Worm (Caenorhabditis elegans) whole organism, L3 larva: ENCODE results near the gene F11C1.7.

Source experiments
- R02D3.7 ChIP-seq: fragments of 150-350 bp; optimal IDR thresholded peaks from 2 replicates; lab custom pipeline; 2014; ENCODE audit warnings: missing biosample characterization, missing genetic modification characterization
- ZK546.5 ChIP-seq: sonication (generic microtip); optimal IDR thresholded peaks from 2 replicates; lab custom pipeline; 2017; ENCODE audit warnings: missing biosample characterization, missing genetic modification characterization
- aly-2 ChIP-seq: fragments of 150-350 bp; optimal IDR thresholded peaks from 2 replicates; lab custom pipeline; 2014; ENCODE audit warnings: missing biosample characterization, missing genetic modification characterization
- ama-1 ChIP-seq: fragments of 150-350 bp; optimal IDR thresholded peaks from 2 replicates; lab custom pipeline; 2018
- ceh-82 ChIP-seq: fragments of 150-350 bp; optimal IDR thresholded peaks from 2 replicates; lab custom pipeline; 2014; ENCODE audit warnings: missing biosample characterization, missing genetic modification characterization
- egl-27 ChIP-seq: sonication (generic microtip); optimal IDR thresholded peaks from 4 replicates; lab custom pipeline; 2017; ENCODE audit warnings: missing biosample characterization, missing genetic modification reagents, missing genetic modification characterization
- egl-5 ChIP-seq: fragments of 150-350 bp; optimal IDR thresholded peaks from 2 replicates; lab custom pipeline; 2017; ENCODE audit warnings: missing biosample characterization, missing genetic modification reagents, missing genetic modification characterization, inconsistent platforms
- elt-1 ChIP-seq: fragments of 150-350 bp; optimal IDR thresholded peaks from 2 replicates; lab custom pipeline; 2014; ENCODE audit warnings: missing biosample characterization, missing genetic modification characterization
- elt-2 ChIP-seq: sonication (generic microtip); optimal IDR thresholded peaks from 2 replicates; lab custom pipeline; 2016; ENCODE audit warnings: missing genetic modification reagents, mild to moderate bottlenecking, missing genetic modification characterization, missing compliant biosample characterization
- elt-3 ChIP-seq, 3 experiments: fragments of 150-350 bp in 1 of 3; sonication (generic microtip) in 2 of 3; optimal IDR thresholded peaks; 2 replicates in 2 of 3; 4 replicates in 1 of 3; lab custom pipeline; 2014 to 2017; ENCODE audit warnings: missing biosample characterization in 3 of 3, missing genetic modification characterization in 3 of 3
- fkh-10 ChIP-seq: sonication (generic microtip); optimal IDR thresholded peaks from 2 replicates; lab custom pipeline; 2017; ENCODE audit warnings: missing biosample characterization, missing genetic modification reagents, missing genetic modification characterization
- fkh-2 ChIP-seq: fragments of 150-350 bp; optimal IDR thresholded peaks from 2 replicates; lab custom pipeline; 2014; ENCODE audit warnings: missing biosample characterization, missing genetic modification reagents, missing genetic modification characterization
- fos-1 ChIP-seq: fragments of 150-350 bp; optimal IDR thresholded peaks from 2 replicates; lab custom pipeline; 2014; ENCODE audit warnings: missing biosample characterization, missing genetic modification characterization
- hmg-11 ChIP-seq: sonication (generic microtip); optimal IDR thresholded peaks from 2 replicates; lab custom pipeline; 2016; ENCODE audit warnings: missing genetic modification characterization, missing compliant biosample characterization
- jun-1 ChIP-seq: fragments of 150-350 bp; optimal IDR thresholded peaks from 2 replicates; lab custom pipeline; 2014; ENCODE audit warnings: missing biosample characterization, missing genetic modification reagents, missing genetic modification characterization
- lin-39 ChIP-seq: fragments of 150-350 bp; optimal IDR thresholded peaks from 2 replicates; lab custom pipeline; 2018; ENCODE audit warnings: missing biosample characterization, missing genetic modification reagents, missing genetic modification characterization
- lsy-12 ChIP-seq: sonication (generic microtip); optimal IDR thresholded peaks from 2 replicates; lab custom pipeline; 2016; ENCODE audit warnings: mild to moderate bottlenecking, missing genetic modification characterization, missing compliant biosample characterization
- mdl-1 ChIP-seq: fragments of 150-350 bp; optimal IDR thresholded peaks from 2 replicates; lab custom pipeline; 2014; ENCODE audit warnings: missing biosample characterization, missing genetic modification characterization
- nfya-1 ChIP-seq: sonication (generic microtip); optimal IDR thresholded peaks from 2 replicates; lab custom pipeline; 2017; ENCODE audit warnings: missing genetic modification characterization, mild to moderate bottlenecking, missing compliant biosample characterization, antibody characterized with exemption, moderate library complexity; ENCODE audit not compliant: insufficient read depth
- nhr-11 ChIP-seq: fragments of 150-350 bp; optimal IDR thresholded peaks from 2 replicates; lab custom pipeline; 2014; ENCODE audit warnings: missing biosample characterization, missing genetic modification characterization
- nhr-23 ChIP-seq: fragments of 150-350 bp; optimal IDR thresholded peaks from 2 replicates; lab custom pipeline; 2014; ENCODE audit warnings: missing biosample characterization, missing genetic modification reagents, missing genetic modification characterization
- nhr-25 ChIP-seq: sonication (generic microtip); optimal IDR thresholded peaks from 2 replicates; lab custom pipeline; 2017; ENCODE audit warnings: missing biosample characterization, missing genetic modification characterization
- nhr-43 ChIP-seq: sonication (generic microtip); optimal IDR thresholded peaks from 2 replicates; lab custom pipeline; 2016; ENCODE audit warnings: mild to moderate bottlenecking, missing genetic modification characterization, missing compliant biosample characterization; ENCODE audit not compliant: poor library complexity, severe bottlenecking
- nhr-67 ChIP-seq: fragments of 150-350 bp; optimal IDR thresholded peaks from 2 replicates; lab custom pipeline; 2014; ENCODE audit warnings: missing biosample characterization, missing genetic modification characterization
- nhr-77 ChIP-seq: fragments of 150-350 bp; optimal IDR thresholded peaks from 2 replicates; lab custom pipeline; 2014; ENCODE audit warnings: missing biosample characterization, missing genetic modification characterization
- pha-4 ChIP-seq: fragments of 150-350 bp; optimal IDR thresholded peaks from 2 replicates; lab custom pipeline; 2014; ENCODE audit warnings: missing biosample characterization, missing genetic modification reagents, missing genetic modification characterization
- pqm-1 ChIP-seq: fragments of 150-350 bp; optimal IDR thresholded peaks from 2 replicates; lab custom pipeline; 2017; ENCODE audit warnings: missing biosample characterization, missing genetic modification characterization, inconsistent platforms
- sea-2 ChIP-seq: fragments of 150-350 bp; sonication (generic microtip); optimal IDR thresholded peaks from 4 replicates; lab custom pipeline; 2014; ENCODE audit warnings: missing biosample characterization, missing genetic modification reagents, missing genetic modification characterization
- skn-1 ChIP-seq: fragments of 150-350 bp; optimal IDR thresholded peaks from 2 replicates; lab custom pipeline; 2014; ENCODE audit warnings: missing biosample characterization, missing genetic modification characterization
- snpc-4 ChIP-seq: fragments of 150-350 bp; optimal IDR thresholded peaks from 2 replicates; lab custom pipeline; 2014; ENCODE audit warnings: missing biosample characterization, missing genetic modification characterization
- tbx-2 ChIP-seq: sonication (generic microtip); optimal IDR thresholded peaks from 2 replicates; lab custom pipeline; 2016; ENCODE audit warnings: mild to moderate bottlenecking, missing genetic modification characterization, missing compliant biosample characterization
- unc-62 ChIP-seq: fragments of 150-350 bp; sonication (generic microtip); optimal IDR thresholded peaks from 4 replicates; lab custom pipeline; 2014; ENCODE audit warnings: missing biosample characterization, missing genetic modification reagents, missing genetic modification characterization
- zag-1 ChIP-seq: fragments of 150-350 bp; optimal IDR thresholded peaks from 2 replicates; lab custom pipeline; 2014; ENCODE audit warnings: missing biosample characterization, missing genetic modification characterization
- ztf-11 ChIP-seq: fragments of 150-350 bp; optimal IDR thresholded peaks from 2 replicates; lab custom pipeline; 2014; ENCODE audit warnings: missing biosample characterization, missing genetic modification characterization

Gene F11C1.7

DNA sequence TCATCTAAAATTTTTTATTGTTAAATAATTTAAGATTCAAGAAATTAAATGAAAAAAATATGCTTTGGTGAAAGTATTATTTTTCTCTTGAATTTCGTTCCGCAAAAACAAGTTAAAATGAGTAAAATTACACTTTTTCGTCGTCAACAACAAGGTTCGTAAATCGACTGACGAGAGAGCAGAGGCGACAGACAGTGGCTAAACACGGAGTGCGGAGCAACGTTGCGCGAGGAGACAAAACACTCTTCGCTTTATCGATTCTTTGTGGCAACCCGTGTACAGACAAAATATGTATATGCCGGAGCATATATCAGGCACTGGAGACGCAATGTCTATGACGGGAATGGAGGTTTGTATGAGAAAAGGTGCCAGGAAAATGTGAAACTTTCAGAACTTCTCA is at the start of gene F11C1.7:
Gene F11C1.7, plus strand, starts transcription at position 140 of the 400 bp plus-strand sequence.
- TF ChIP-seq pqm-1 (tag; lab: Kevin White, UChicago) (peak; percentile 9), unc-62 (GFP tag; lab: Kevin White, UChicago) (no peak), R02D3.7 (tag; lab: Kevin White, UChicago) (no peak), nfya-1 (tag; lab: Kevin White, UChicago) (peak; percentile 46), snpc-4 (tag; lab: Kevin White, UChicago) (no peak), egl-27 (tag; lab: Kevin White, UChicago) (no peak), egl-5 (tag; lab: Kevin White, UChicago) (peak; percentile 26), jun-1 (no peak), fkh-2 (no peak), zag-1 (tag; lab: Kevin White, UChicago) (no peak), elt-3 (tag; optimal IDR thresholded peaks at IDR 0.05; lab: Kevin White, UChicago) (no peak), ZK546.5 (tag; lab: Kevin White, UChicago) (no peak), pha-4 (tag; lab: Kevin White, UChicago) (peak; percentile 50), nhr-43 (tag; lab: Kevin White, UChicago) (no peak), lsy-12 (tag; lab: Kevin White, UChicago) (no peak), lin-39 (tag; lab: Kevin White, UChicago) (peak; percentile 15)

DNA sequence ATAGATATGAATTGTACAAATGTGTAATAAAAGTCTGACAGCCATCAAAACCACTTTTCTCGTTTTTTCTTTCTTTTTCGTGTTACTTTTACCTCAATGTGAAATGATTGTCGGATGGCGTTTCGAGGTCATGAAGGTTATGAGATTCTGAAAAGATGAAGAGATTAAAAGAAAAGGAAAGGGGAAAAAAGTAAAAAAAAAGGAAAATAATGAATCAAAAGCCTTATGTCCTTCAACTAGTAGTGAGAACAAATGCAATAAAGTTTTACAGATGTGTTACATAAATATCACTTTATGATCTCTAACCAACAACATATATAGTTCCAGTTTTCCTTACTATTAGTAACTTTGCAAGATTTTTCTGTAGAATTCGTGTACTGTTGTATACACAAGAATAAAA is 48.3 kb upstream of the F11C1.7 start, which contains the start of gene gmap-3:
Gene gmap-3, minus strand, starts transcription at position 148 of the 400 bp plus-strand sequence.
- peak; percentile 65 for TF ChIP-seq nhr-25
- TF ChIP-seq pha-4 (tag; lab: Kevin White, UChicago), result no peak

DNA sequence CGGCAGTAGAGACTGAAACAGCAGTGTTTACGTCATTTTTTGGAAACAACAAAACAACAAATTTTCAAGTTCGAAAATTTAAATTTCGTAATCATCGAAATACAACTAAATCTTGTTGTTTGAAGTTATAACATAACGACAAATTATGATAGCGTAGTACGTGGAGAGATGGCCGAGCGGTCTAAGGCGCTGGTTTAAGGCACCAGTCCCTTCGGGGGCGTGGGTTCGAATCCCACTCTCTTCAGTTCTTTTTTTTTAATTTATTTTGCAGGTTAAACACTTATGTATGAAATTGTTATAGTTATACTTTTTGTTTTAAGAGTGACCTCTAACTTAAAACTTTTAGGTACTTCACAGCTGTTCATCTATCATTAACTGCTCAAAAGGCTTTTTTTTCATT is 46.8 kb upstream of the F11C1.7 start:
- TF ChIP-seq ztf-11 (tag; lab: Kevin White, UChicago), result no peak
- TF ChIP-seq nhr-25, result peak; percentile 25
- peak; percentile 5 for TF ChIP-seq nhr-43 (tag; lab: Kevin White, UChicago)
- no peak for TF ChIP-seq nfya-1 (tag; lab: Kevin White, UChicago)
- no peak for TF ChIP-seq fkh-2
- no peak for TF ChIP-seq nhr-11 (tag; lab: Kevin White, UChicago)

DNA sequence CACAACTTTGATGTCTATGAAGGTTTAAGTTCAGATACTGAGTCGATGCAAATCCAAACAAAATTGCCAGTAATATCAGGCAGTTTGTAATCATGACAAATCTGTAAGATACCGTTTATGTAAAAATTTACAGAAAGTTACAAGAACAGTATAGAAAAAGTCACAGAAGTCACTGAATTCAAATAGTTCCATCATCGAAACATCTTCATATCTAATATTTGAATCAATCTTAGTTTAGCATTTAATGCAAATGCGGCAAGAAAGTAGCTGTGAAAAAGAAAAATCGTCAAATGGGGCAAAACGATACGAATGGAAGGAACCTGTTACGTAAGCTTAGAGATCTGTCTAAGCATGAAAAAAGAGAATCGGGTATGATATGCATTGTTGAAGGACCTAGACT is 46.0 kb upstream of the F11C1.7 start, which contains the start of gene gmap-2:
Gene gmap-2, minus strand, starts transcription at position 101 of the 400 bp plus-strand sequence.
- TF ChIP-seq nhr-23 (tag; lab: Kevin White, UChicago) (no peak), unc-62 (GFP tag; lab: Kevin White, UChicago) (no peak), fkh-10 (GFP tag; lab: Kevin White, UChicago) (no peak), nhr-43 (tag; lab: Kevin White, UChicago) (no peak), mdl-1 (tag; lab: Kevin White, UChicago) (no peak), ama-1 (lab: Kevin White, UChicago) (no peak), tbx-2 (no peak), skn-1 (no peak), zag-1 (tag; lab: Kevin White, UChicago) (no peak), pha-4 (tag; lab: Kevin White, UChicago) (no peak), ceh-82 (tag; lab: Kevin White, UChicago) (no peak), nhr-77 (tag; lab: Kevin White, UChicago) (no peak), aly-2 (tag; lab: Kevin White, UChicago) (no peak), nhr-11 (tag; lab: Kevin White, UChicago) (no peak)

DNA sequence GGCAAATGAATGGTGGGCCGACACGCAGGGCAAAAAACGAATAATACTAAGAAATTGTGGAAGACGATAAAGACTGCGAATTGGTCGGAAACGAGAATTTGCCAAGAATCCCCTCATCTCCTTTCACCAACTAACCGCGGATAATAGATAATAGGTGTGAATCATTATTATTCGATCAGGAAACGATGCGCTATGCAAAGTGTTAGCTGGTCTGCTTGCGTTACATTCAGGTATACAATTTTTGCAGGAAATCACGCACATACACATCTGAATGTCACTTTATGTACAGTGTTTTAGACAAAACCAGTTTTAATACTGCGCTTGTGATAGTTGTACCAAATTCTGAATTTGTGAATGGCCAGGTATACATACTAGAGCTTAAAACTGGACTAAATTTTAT is 44.5 kb upstream of the F11C1.7 start:
- TF ChIP-seq hmg-11 (tag; lab: Kevin White, UChicago) (no peak), fkh-10 (GFP tag; lab: Kevin White, UChicago) (no peak), egl-5 (tag; lab: Kevin White, UChicago) (no peak), lsy-12 (tag; lab: Kevin White, UChicago) (no peak), jun-1 (no peak), ztf-11 (tag; lab: Kevin White, UChicago) (no peak)

DNA sequence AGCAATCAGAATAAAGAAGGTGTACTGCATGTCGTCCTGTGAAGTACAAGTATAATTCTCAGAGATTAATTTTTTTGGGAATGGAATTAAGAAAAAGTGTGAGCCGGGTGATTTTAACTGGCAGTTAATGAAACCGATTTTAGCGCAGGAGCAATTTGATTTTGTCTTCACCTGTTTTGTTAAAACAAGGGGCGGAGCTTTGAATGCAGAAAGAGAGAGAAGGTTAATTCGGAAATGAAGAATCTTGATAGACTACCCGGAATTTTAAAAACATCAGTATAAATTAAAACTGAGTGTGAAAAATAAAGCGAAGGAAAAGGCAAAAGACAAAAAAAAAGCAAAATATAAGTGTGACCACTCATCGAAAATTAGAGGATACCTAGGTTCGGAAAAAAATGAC is 42.6 kb upstream of the F11C1.7 start, which contains the start of gene C05E7.3:
Gene C05E7.3, minus strand, starts transcription at position 101 of the 400 bp plus-strand sequence.
- TF ChIP-seq fos-1 (tag; lab: Kevin White, UChicago) (no peak), sea-2 (GFP tag; lab: Kevin White, UChicago) (no peak), elt-1 (tag; lab: Kevin White, UChicago) (no peak), R02D3.7 (tag; lab: Kevin White, UChicago) (no peak), hmg-11 (tag; lab: Kevin White, UChicago) (no peak), nhr-67 (tag; lab: Kevin White, UChicago) (no peak), nhr-77 (tag; lab: Kevin White, UChicago) (no peak), jun-1 (no peak), fkh-2 (no peak), elt-2 (tag; lab: Kevin White, UChicago) (no peak), pqm-1 (tag; lab: Kevin White, UChicago) (no peak)
